Fruit fly (Drosophila melanogaster) whole organism: ENCODE results near the gene crp.

ENCODE experiments used
- CG8478 ChIP-seq: fragments of >200 bp; optimal IDR thresholded peaks from 2 replicates; lab custom pipeline; 2018; ENCODE audit warnings: inconsistent platforms
- pan ChIP-seq: fragments of >200 bp; optimal IDR thresholded peaks from 2 replicates; lab custom pipeline; 2017
- psq ChIP-seq: fragments of >200 bp; optimal IDR thresholded peaks from 2 replicates; lab custom pipeline; 2017
- usp ChIP-seq: fragments of >200 bp; optimal IDR thresholded peaks from 2 replicates; lab custom pipeline; 2017; ENCODE audit warnings: missing biosample characterization, missing genetic modification characterization, mixed read lengths

dm6 chr2L:16286360-16287005, 1.0 kb downstream of the crp start:
- TF ChIP-seq usp (GFP tag; lab: Kevin White, UChicago) (no peak), psq (lab: Kevin White, UChicago) (no peak), CG8478 (lab: Kevin White, UChicago) (no peak), pan (lab: Kevin White, UChicago) (no peak)
